Fruit fly (Drosophila melanogaster): ENCODE data around the gene CG2116.

CG2116 gene

DNA sequence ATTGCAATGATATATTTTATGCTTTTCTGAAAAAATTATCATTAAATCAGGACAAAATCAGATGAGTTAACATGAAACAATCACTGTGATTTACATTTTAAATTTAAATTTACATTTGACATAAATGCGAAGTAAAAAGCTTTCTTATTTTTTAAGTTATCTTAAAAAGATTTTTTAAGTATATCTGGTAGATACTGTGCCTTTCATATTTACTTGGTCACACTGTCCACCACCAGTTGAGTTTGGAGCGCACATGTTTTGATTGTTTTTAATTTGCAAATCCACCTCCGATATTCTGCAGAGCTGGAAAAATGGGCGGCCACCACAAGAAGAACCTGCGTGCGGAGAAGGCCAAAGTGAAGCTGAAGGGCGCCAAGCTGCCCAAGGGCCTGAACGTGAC lies 12.8 kb upstream of the CG2116 start, which contains the start of gene CG1575 (continued):
- TF ChIP-seq CG15479 (GFP tag; optimal IDR thresholded peaks at IDR 0.05) (no peak), gfzf (GFP tag; optimal IDR thresholded peaks at IDR 0.05) (peak; percentile 50), CG13296 (GFP tag; optimal IDR thresholded peaks at IDR 0.05) (no peak), kah (GFP tag; optimal IDR thresholded peaks at IDR 0.05) (peak; percentile 59), CG3163 (GFP tag; optimal IDR thresholded peaks at IDR 0.05) (no peak), Med (GFP tag) (peak; percentile 63), Atf3 (GFP tag; optimal IDR thresholded peaks at IDR 0.05) (no peak), Xbp1 (GFP tag; optimal IDR thresholded peaks at IDR 0.05) (no peak), org-1 (GFP tag; optimal IDR thresholded peaks at IDR 0.05) (no peak), CG11695 (GFP tag; IDR thresholded peaks at IDR 0.05) (no peak), ase (GFP tag; IDR thresholded peaks at IDR 0.05) (no peak), Oli (tag; optimal IDR thresholded peaks at IDR 0.05) (no peak), Gsc (GFP tag; IDR thresholded peaks at IDR 0.05) (no peak), onecut (GFP tag; IDR thresholded peaks at IDR 0.05) (no peak), CG1647 (GFP tag; optimal IDR thresholded peaks at IDR 0.05) (no peak), PHDP (tag; optimal IDR thresholded peaks at IDR 0.05) (no peak), Hmx (GFP tag; optimal IDR thresholded peaks at IDR 0.05) (no peak), ash1 (GFP tag; optimal IDR thresholded peaks at IDR 0.05) (no peak), ewg (GFP tag; optimal IDR thresholded peaks at IDR 0.05) (no peak), Sry-β (GFP tag; optimal IDR thresholded peaks at IDR 0.05) (no peak), Jarid2 (GFP tag; optimal IDR thresholded peaks at IDR 0.05) (no peak), pros (GFP tag; optimal IDR thresholded peaks at IDR 0.05) (no peak), Dip2 (GFP tag; IDR thresholded peaks at IDR 0.05) (no peak), crp (GFP tag; optimal IDR thresholded peaks at IDR 0.05) (peak in 1 of 2 experiments; percentile 29), scrt (GFP tag; optimal IDR thresholded peaks at IDR 0.05) (peak; percentile 76), Ets65A (GFP tag) (no peak), ac (GFP tag; optimal IDR thresholded peaks at IDR 0.05) (no peak), CG9215 (GFP tag; IDR thresholded peaks at IDR 0.05) (no peak), CG18764 (GFP tag; optimal IDR thresholded peaks at IDR 0.05) (no peak), CG14667 (GFP tag; IDR thresholded peaks at IDR 0.05) (no peak), run (tag; optimal IDR thresholded peaks at IDR 0.05) (no peak), HLH54F (GFP tag; optimal IDR thresholded peaks at IDR 0.05) (no peak), CG9817 (tag; optimal IDR thresholded peaks at IDR 0.05) (no peak)

dm6 chrX:8120939-8121338 lies 8.7 kb upstream of the CG2116 start, which contains the start of gene CG2260:
Gene CG2260 (minus strand): TSS chrX:8121147.
- no peak for TF ChIP-seq CG4617 (GFP tag; optimal IDR thresholded peaks at IDR 0.05; ENCODE audit: borderline replicate concordance)
- TF ChIP-seq CG17385 (GFP tag; optimal IDR thresholded peaks at IDR 0.05) = peak; percentile 95
- TF ChIP-seq ranshi (GFP tag; IDR thresholded peaks at IDR 0.05) = no peak
- TF ChIP-seq pzg (GFP tag; optimal IDR thresholded peaks at IDR 0.05) = peak; percentile 70
- no peak for TF ChIP-seq jumu (GFP tag; optimal IDR thresholded peaks at IDR 0.05)
- TF ChIP-seq Opbp (GFP tag; IDR thresholded peaks at IDR 0.05; ENCODE audit: partially characterized antibody) = peak; percentile 11; the same call in 1 of the 3 replicates
- TF ChIP-seq hbn (GFP tag; IDR thresholded peaks at IDR 0.05; ENCODE audit: partially characterized antibody) = peak; percentile 20; the same call in 1 of the 2 replicates
- no peak for TF ChIP-seq Ptx1 (GFP tag; IDR thresholded peaks at IDR 0.05)
- TF ChIP-seq sob (GFP tag; IDR thresholded peaks at IDR 0.05) = no peak
- no peak for TF ChIP-seq CG30020 (tag; optimal IDR thresholded peaks at IDR 0.05)
- TF ChIP-seq br (optimal IDR thresholded peaks at IDR 0.05) = no peak
- TF ChIP-seq CG4854 (GFP tag; optimal IDR thresholded peaks at IDR 0.05) = no peak
- TF ChIP-seq CG33213 (GFP tag; optimal IDR thresholded peaks at IDR 0.05) = no peak
- TF ChIP-seq sc (optimal IDR thresholded peaks at IDR 0.05) = no peak
- no peak for TF ChIP-seq sc (GFP tag; optimal IDR thresholded peaks at IDR 0.05)
- no peak for TF ChIP-seq Deaf1 (tag; optimal IDR thresholded peaks at IDR 0.05)
- TF ChIP-seq CG3838 (GFP tag; optimal IDR thresholded peaks at IDR 0.05) = no peak
- no peak for TF ChIP-seq al (GFP tag; IDR thresholded peaks at IDR 0.05)
- no peak for TF ChIP-seq wek (GFP tag; optimal IDR thresholded peaks at IDR 0.05)
- TF ChIP-seq CG17912 (GFP tag; optimal IDR thresholded peaks at IDR 0.05) = no peak
- TF ChIP-seq CG17359 (tag; optimal IDR thresholded peaks at IDR 0.05) = no peak
